Worm (Caenorhabditis elegans) whole organism, dauer: ENCODE results near the gene ril-1.

Source experiments
- unc-62 ChIP-seq: sonication (generic microtip); optimal IDR thresholded peaks from 2 replicates; lab custom pipeline; 2017; ENCODE audit warnings: missing biosample characterization, missing genetic modification reagents, missing genetic modification characterization

Gene ril-1

DNA sequence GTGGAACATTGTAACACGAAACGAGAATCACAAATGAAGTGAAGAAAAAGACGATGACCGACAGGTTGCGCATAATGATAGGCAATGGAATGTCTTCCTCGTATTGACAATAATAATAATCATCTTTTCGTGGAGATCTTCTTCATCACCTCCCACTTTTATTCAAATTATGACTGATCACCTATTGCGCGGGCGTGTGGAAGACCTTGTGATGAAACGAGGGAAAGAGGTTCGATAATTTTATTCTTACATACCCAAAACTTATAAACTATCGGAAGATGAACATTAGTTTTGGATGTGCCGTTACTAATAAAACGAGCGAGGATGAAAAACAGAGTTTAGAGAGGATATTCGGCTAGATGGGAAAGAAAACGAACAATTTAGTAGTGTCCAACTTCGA lies 824 bp downstream of the ril-1 start, which contains the start of gene C53A5.2:
Gene C53A5.2, minus strand, starts transcription at position 101 of the 400 bp plus-strand sequence.
- no peak for TF ChIP-seq unc-62 (GFP tag; lab: Kevin White, UChicago)

DNA sequence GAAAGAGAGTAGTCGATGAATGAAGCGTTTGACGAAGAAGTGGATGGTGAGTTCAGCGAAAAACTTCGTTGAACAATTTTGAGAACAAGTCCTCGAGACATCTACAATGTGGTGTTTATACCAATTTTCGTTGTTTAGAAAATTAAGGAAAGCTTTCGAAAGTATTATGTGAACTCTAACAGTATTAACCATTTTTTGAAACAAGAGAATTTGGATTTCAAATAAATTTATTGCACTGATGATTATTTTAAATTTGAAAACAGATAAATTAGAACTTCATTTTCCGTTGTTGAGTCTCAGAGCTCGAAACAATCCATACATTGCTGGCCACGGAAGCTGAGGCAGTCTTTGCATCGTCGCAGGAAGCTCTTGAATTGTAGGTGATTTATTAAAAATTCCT lies 1.4 kb downstream of the ril-1 start, which contains the start of gene C53A5.16:
Gene C53A5.16, minus strand, starts transcription at position 101 of the 400 bp plus-strand sequence.
- no peak for TF ChIP-seq unc-62 (GFP tag; lab: Kevin White, UChicago)

DNA sequence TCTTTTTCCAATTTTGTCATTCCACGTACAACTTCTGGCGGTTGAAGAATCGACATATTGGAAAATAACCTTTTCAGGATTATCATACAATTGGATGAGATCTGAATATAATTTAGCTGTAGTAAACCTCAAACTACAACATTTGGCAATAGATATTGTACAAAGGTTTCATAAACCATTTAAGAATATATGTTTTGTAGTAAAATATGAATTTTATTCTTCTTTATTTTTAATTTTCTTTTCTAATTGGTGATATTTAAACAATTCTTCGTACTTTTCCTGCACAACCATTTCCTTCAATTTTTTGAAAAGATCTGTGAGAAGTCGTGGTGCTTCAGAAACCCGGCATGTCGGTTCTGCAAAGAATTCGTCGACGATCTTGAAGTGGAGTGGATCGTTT lies 2.9 kb downstream of the ril-1 start, which contains the start of gene C53A5.17:
Gene C53A5.17, minus strand, starts transcription at position 101 of the 400 bp plus-strand sequence.
- TF ChIP-seq unc-62 (GFP tag; lab: Kevin White, UChicago), result no peak

ce11 chrV:14519268-14519667 lies 4.7 kb downstream of the ril-1 start, which contains the start of gene R02D5.8:
TSS of gene R02D5.8 (minus strand) at chrV:14519368.
- no peak for TF ChIP-seq unc-62 (GFP tag; lab: Kevin White, UChicago)

DNA sequence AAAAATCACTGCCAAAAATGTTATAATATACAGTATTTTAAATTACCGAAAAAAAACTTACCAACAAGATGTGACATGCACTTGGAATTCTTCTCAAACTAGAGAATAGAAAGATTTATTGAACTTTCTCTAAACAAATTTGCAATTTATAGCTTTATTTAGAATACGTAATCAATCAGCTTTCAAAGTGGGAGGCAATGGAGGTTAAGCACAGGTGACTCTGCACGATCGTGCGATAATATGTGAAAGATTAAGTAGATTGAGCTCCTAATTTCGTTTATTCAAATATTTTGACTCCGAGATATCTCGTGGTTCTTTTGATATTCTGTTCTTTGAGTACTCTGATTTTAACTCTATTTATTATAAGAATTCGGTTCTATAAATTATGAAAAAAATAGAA lies 5.9 kb downstream of the ril-1 start, which contains the start of gene R02D5.6:
Gene R02D5.6, minus strand, starts transcription at position 101 of the 400 bp plus-strand sequence.
- TF ChIP-seq unc-62 (GFP tag; lab: Kevin White, UChicago), result no peak

DNA sequence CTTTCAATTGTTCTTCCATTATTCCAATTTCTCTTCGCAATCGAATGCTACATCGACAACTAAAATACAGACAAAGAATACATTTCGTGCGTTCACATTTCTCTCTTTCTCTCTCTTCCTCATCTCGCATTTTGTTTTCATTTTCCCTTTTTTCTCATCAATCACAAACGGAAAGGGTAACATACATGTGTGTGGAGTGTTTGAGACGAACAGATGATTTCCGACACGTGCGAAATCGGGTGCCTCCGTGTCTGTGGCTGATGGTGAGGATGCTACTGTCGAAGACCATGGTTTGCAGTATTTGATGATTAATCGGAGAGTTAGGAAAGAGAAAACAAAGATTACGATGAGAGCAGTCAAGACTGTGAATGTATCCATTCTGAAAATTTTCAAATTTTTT lies 13.2 kb downstream of the ril-1 start, which contains the start of gene R02D5.9:
Gene R02D5.9, minus strand, starts transcription at position 378 of the 400 bp plus-strand sequence.
- no peak for TF ChIP-seq unc-62 (GFP tag; lab: Kevin White, UChicago)

DNA sequence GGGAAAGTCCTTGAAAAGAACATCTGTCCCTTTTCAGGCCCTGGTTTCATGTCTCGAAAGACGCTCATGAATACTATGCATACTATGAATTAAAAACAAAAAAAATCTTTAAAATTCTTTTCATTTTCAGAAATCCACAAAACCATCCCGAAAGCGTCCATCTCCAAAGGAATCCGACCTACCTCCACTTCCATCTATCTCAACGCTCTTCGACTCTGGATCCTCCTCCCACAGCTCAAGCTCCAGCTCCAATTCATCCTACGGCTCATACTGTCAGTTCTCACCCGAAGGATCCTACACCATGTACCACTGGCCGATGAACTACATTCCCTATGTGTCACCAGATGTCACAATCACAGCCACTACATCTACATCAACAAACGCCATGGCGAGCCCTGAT lies 15.4 kb downstream of the ril-1 start:
- TF ChIP-seq unc-62 (GFP tag; lab: Kevin White, UChicago), result no peak

DNA sequence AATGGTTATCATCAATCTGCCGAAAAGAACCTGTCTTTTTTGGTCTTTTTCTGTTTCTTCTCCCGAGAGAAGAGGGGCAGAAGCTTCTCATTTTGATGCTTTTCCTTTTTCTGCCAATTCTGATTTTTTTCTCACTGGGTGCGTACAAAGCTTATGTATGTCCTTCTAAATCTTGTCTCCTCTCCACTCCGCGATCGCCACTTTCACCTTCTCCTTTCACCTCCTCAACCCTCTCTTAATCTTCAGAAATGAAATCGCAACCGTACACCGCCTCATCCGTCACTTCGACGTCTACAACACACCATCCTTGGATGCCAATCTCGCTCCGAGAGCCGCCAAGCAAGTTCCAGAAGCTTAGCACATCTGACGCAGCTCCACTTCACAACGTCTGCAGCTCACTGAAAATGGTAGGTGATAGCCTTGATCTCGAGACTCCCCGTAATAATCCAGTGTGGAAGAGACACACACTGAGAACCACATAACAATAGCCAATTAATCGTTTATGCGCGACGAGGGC lies 15.9 kb downstream of the ril-1 start, which contains the start of gene R02D5.1:
Gene R02D5.1, plus strand, starts transcription at position 245 of the 517 bp plus-strand sequence.
- TF ChIP-seq unc-62 (GFP tag; lab: Kevin White, UChicago), result no peak

DNA sequence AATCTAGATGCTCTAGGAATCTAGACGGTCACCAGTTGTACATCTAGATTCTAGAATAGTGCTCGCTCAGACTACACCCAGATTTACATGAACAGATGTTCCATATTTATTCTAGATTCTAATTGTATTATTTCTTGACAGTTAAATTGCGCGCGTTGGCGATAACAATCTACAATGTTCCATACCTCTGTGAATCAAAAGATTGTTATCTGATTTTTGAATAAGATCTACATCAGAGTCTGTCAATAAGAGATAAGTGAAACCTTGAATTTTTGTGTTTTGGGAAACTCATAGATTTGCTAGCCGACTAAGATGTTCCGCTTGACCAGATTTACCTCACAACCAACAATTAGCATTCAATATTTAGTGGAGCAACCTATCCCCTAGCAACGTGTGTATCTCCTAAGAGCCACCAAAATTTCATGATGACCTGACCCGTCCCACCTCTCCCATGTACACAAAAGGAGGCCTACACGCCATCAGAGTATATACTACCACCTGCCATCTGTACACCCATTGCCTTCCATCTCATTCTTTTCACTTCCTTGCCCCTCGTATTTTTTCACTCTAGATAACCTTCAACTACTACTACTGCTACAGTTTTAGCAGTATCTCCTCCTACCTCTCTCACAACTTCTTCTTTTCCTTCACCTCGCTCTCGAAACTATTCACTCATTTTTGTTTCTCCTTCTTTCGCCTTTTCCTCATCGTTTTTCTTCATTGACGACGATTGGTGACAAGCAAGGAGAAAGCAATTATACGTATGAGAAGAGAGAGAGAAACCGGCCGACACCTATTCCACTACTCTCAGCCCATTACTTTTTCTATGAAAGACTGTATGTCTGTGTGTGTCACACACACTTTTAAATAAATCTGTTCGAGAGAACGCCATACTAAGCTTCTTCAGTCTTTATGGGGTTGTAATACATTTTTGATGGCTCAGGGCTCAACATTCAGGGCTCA lies 16.9 kb downstream of the ril-1 start:
- TF ChIP-seq unc-62 (GFP tag; lab: Kevin White, UChicago), result no peak

- no peak for TF ChIP-seq unc-62 (GFP tag; lab: Kevin White, UChicago)
Measured at ce11 chrV:14505745-14506214, 18.1 kb downstream of the ril-1 start.

DNA sequence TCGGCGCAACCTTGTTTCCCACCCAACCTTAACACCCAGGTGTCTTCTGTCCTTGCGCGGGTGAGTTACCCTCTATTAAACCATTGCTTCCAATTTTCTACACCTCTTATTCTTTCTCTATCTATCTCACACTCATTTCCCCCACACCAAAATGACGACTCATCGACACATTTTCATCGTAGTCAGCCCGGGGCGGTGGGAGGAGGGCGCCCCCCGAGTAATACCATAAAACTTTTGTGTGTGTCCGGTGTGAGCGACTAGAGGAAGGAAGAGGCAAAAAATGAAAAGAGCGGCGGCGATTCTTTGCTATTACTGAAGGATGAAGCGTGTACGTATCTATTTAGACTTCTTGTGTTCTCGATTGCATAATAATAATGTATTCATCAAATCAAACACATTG lies 19.2 kb downstream of the ril-1 start:
- no peak for TF ChIP-seq unc-62 (GFP tag; lab: Kevin White, UChicago)

- TF ChIP-seq unc-62 (GFP tag; lab: Kevin White, UChicago), result no peak
Measured at ce11 chrV:14504120-14504519, 19.8 kb downstream of the ril-1 start.

DNA sequence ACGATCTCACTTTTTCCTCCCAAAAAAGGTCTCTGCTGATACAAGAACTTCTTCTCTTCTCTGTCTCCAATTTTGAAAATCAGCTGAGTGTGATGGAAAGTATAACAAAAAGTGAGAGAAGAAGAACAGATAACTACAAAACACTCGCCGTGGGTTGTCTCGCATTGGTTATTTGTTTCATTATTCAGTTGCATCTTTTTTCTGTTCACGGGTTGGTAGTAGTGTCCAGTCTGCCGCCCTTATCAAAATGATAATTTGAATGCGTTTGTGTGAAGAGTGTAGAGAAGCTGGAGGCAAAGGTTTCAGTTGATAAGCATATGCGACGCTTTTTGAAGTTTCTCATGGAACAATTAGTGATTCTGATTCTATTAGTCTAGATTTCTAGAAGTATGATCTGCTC lies 20.9 kb downstream of the ril-1 start:
- TF ChIP-seq unc-62 (GFP tag; lab: Kevin White, UChicago), result no peak

DNA sequence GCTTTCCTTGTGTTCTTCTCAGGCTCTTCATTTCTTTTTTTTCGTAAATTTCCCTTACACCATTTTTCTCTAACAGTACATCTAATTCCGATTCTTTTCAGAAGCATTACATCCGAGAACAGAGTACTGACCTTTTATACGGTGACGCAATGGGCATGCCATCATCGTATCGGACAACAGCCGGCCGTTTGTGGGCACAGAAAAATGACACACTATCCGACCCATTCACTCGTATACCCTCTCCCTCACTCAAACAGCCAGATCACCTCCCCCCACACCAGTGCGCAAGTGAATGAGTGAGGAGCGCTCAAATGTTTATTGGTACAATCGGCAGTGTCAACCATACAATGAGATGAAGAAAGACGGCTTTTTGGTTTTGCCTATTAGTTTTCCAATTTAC lies 22.8 kb downstream of the ril-1 start, which contains the start of gene R02D5.24:
Gene R02D5.24, plus strand, starts transcription at position 205 of the 400 bp plus-strand sequence.
- no peak for TF ChIP-seq unc-62 (GFP tag; lab: Kevin White, UChicago)

- TF ChIP-seq unc-62 (GFP tag; lab: Kevin White, UChicago), result no peak
Measured at ce11 chrV:14500554-14500953, 23.4 kb downstream of the ril-1 start.
